Fruit fly (Drosophila melanogaster): ENCODE data around the gene CG32219.

Gene CG32219

dm6 chr3L:19909234-19910053 lies 41.5 kb downstream of the CG32219 start (continued):
- TF ChIP-seq CG10274 (GFP tag; optimal IDR thresholded peaks at IDR 0.05) (no peak), Sox100B (GFP tag; optimal IDR thresholded peaks at IDR 0.05) (no peak), trem (tag; optimal IDR thresholded peaks at IDR 0.05) (peak; percentile 52), Sry-δ (GFP tag; optimal IDR thresholded peaks at IDR 0.05) (peak; percentile 35), row (GFP tag; IDR thresholded peaks at IDR 0.05) (peak; percentile 38; the same call in 1 of the 3 replicates), Xbp1 (GFP tag; optimal IDR thresholded peaks at IDR 0.05) (peak; percentile 24), bbx (GFP tag; IDR thresholded peaks at IDR 0.05; ENCODE audit: partially characterized antibody) (no peak), eve (GFP tag; optimal IDR thresholded peaks at IDR 0.05) (no peak), CG18619 (GFP tag; optimal IDR thresholded peaks at IDR 0.05) (no peak), Ssrp (tag; optimal IDR thresholded peaks at IDR 0.05) (no peak), Nf-YC (tag; optimal IDR thresholded peaks at IDR 0.05) (peak; percentile 3), corto (GFP tag; optimal IDR thresholded peaks at IDR 0.05) (no peak), MBD-R2 (GFP tag; IDR thresholded peaks at IDR 0.05) (peak; percentile 42), crp (GFP tag; optimal IDR thresholded peaks at IDR 0.05) (peak; percentile 54 to 84), Myb (GFP tag; optimal IDR thresholded peaks at IDR 0.05) (peak; percentile 7), CG9215 (GFP tag; IDR thresholded peaks at IDR 0.05) (no peak), CG4707 (GFP tag; optimal IDR thresholded peaks at IDR 0.05) (peak; percentile 32), CG17359 (tag; optimal IDR thresholded peaks at IDR 0.05) (no peak), her (GFP tag; optimal IDR thresholded peaks at IDR 0.05) (peak; percentile 14), BtbVII (GFP tag; optimal IDR thresholded peaks at IDR 0.05) (peak; percentile 29), CG12391 (tag; optimal IDR thresholded peaks at IDR 0.05) (peak; percentile 45), tio (GFP tag; optimal IDR thresholded peaks at IDR 0.05) (no peak), HHEX (GFP tag; optimal IDR thresholded peaks at IDR 0.05) (peak; percentile 35), nmo (GFP tag; optimal IDR thresholded peaks at IDR 0.05) (peak; percentile 40), unpg (GFP tag; optimal IDR thresholded peaks at IDR 0.05) (no peak), Scr (GFP tag; IDR thresholded peaks at IDR 0.05; ENCODE audit: partially characterized antibody) (0 out of 2 replicates have a peak, but pooled peaks have one; percentile 17), CG11723 (GFP tag; optimal IDR thresholded peaks at IDR 0.05) (peak; percentile 14), CG18011 (GFP tag; optimal IDR thresholded peaks at IDR 0.05) (no peak), NC2β (GFP tag; optimal IDR thresholded peaks at IDR 0.05) (peak; percentile 30), caup (GFP tag; optimal IDR thresholded peaks at IDR 0.05; ENCODE audit: severe bottlenecking) (peak; percentile 24), CG33557 (GFP tag; optimal IDR thresholded peaks at IDR 0.05) (no peak), CG17912 (GFP tag; optimal IDR thresholded peaks at IDR 0.05) (no peak), Med (GFP tag) (peak; percentile 89), CG10321 (GFP tag; IDR thresholded peaks at IDR 0.05) (peak; percentile 89), CG16813 (GFP tag; IDR thresholded peaks at IDR 0.05; ENCODE audit: partially characterized antibody) (0 out of 3 replicates have a peak, but pooled peaks have one; percentile 6), Dref (GFP tag; IDR thresholded peaks at IDR 0.05) (peak; percentile 51), CG6765 (GFP tag; optimal IDR thresholded peaks at IDR 0.05) (no peak), chm (GFP tag; IDR thresholded peaks at IDR 0.05) (peak; percentile 60; the same call in 1 of the 2 replicates), B-H2 (GFP tag; optimal IDR thresholded peaks at IDR 0.05) (no peak), sens (GFP tag) (peak; percentile 88), zen (tag; optimal IDR thresholded peaks at IDR 0.05) (peak; percentile 25), Lpt (GFP tag; optimal IDR thresholded peaks at IDR 0.05) (no peak), CG33213 (GFP tag; optimal IDR thresholded peaks at IDR 0.05) (peak; percentile 51), Oli (tag; optimal IDR thresholded peaks at IDR 0.05) (no peak)

Data from whole organism, embryonic.